Worm (Caenorhabditis elegans) whole organism, L4/young adult: ENCODE data around the gene R13D11.3.

Source experiments
- dao-5 ChIP-seq: sonication (generic microtip); optimal IDR thresholded peaks from 2 replicates; lab custom pipeline; 2016; ENCODE audit warnings: missing genotype, missing genetic modification characterization, moderate library complexity, missing compliant biosample characterization
- him-1 ChIP-seq: sonication (generic microtip); optimal IDR thresholded peaks from 2 replicates; lab custom pipeline; 2016; ENCODE audit warnings: missing genotype, missing genetic modification reagents, missing genetic modification characterization, missing compliant biosample characterization

ce11 chrV:777285-777684 lies 37.5 kb upstream of the R13D11.3 start, which contains the start of gene R09E12.9:
- TF ChIP-seq him-1 (tag; lab: Kevin White, UChicago) = no peak
- no peak for TF ChIP-seq dao-5
